Worm (Caenorhabditis elegans) whole organism, early embryonic: ENCODE results near the gene F21C10.5.

Source experiments
- B0310.2 ChIP-seq: sonication (generic microtip); optimal IDR thresholded peaks from 2 replicates; lab custom pipeline; 2016; ENCODE audit warnings: mild to moderate bottlenecking, missing genetic modification characterization, missing compliant biosample characterization
- tbx-11 ChIP-seq: fragments of 200-800 bp; sonication (Bioruptor generic); IDR thresholded peaks from 2 replicates; pipeline ENCODE4 v1.3.6; 2022; ENCODE audit warnings: missing genetic modification characterization, missing compliant biosample characterization

DNA sequence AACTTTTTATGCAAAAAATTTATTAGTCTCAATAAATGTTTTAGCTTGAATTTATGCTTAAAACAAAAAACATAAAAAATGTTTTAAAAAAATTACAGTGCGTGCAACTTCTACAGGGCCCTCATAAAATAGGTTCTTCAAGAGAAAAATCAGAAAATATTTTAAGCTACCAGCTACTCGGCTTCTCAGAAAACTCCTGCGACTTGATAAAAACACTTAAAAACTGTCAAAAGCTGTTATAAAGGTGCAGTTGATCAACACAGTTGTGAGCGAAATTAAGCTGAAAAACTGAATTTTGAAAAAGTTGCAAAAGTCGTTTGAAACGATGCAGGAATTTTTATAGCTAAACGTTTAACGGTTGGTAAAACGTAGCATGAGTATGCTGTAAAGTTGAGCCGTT, 36.7 kb upstream of the F21C10.5 start:
- TF ChIP-seq tbx-11 = peak; percentile 27; the same call in 1 of the 2 replicates
- TF ChIP-seq B0310.2 (tag; lab: Kevin White, UChicago) = no peak
